Worm (Caenorhabditis elegans): ENCODE measurements around the gene wbp-2.

DNA sequence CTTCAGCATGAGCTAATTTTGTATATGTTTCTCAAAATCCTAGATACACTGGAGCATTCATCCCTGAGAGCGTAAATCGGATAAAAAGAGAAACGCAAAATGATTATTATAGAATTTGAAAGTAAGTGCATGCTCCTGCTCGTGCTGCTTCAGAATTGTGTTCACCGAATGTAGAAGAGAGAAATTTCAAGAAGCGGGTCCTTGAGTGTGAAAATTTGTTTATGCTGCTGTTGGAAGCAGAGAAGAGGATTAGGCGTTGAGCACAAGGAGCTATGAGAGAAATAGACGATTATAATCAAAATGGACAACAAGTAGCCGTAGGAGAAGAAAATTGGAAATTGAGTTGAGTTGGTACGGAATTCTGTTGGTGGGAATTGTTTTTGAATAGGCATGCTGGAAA, 17.9 kb upstream of the wbp-2 start:
- TF ChIP-seq ama-1 (optimal IDR thresholded peaks at IDR 0.05) (no peak), ama-1 (GFP tag; optimal IDR thresholded peaks at IDR 0.05) (no peak), aptf-2 (GFP tag; conservative IDR thresholded peaks at IDR 0.05) (no peak), attf-5 (GFP tag; optimal IDR thresholded peaks at IDR 0.05) (no peak), tlf-1 (GFP tag; optimal IDR thresholded peaks at IDR 0.05) (no peak)

Data from whole organism, young adult.